Worm (Caenorhabditis elegans) whole organism, young adult: ENCODE data around the gene C16A11.7.

ENCODE experiments used
- B0019.2 ChIP-seq: fragments of 200-800 bp; sonication (Bioruptor generic); conservative IDR thresholded peaks from 2 replicates; pipeline ENCODE4 v1.3.6; 2022; ENCODE audit warnings: missing genetic modification reagents, missing genetic modification characterization, missing compliant biosample characterization
- B0035.1 ChIP-seq: sonication (generic microtip); optimal IDR thresholded peaks from 2 replicates; lab custom pipeline; 2016; ENCODE audit warnings: missing genetic modification characterization, mild to moderate bottlenecking, missing compliant biosample characterization, missing genotype, missing genetic modification reagents
- C06A6.2 ChIP-seq: fragments of 200-800 bp; sonication (Bioruptor generic); conservative IDR thresholded peaks from 2 replicates; pipeline ENCODE4 v1.3.6; 2022; ENCODE audit warnings: missing genetic modification characterization, missing compliant biosample characterization
- F23B12.7 ChIP-seq: sonication (generic microtip); optimal IDR thresholded peaks from 2 replicates; lab custom pipeline; 2017; ENCODE audit warnings: missing genetic modification characterization, mild to moderate bottlenecking, missing compliant biosample characterization, antibody characterized with exemption, moderate library complexity; ENCODE audit not compliant: insufficient read depth
- F33H1.4 ChIP-seq: fragments of 200-800 bp; sonication (Bioruptor generic); IDR thresholded peaks from 2 replicates; pipeline ENCODE4 v1.3.6; 2022; ENCODE audit warnings: missing genetic modification reagents, missing genetic modification characterization, missing compliant biosample characterization
- F57A8.1 ChIP-seq: fragments of 200-800 bp; sonication (Bioruptor generic); optimal IDR thresholded peaks from 2 replicates; lab custom pipeline; 2018; ENCODE audit warnings: mild to moderate bottlenecking, missing genetic modification characterization, moderate library complexity, missing compliant biosample characterization
- F57C9.4 ChIP-seq: sonication (generic microtip); optimal IDR thresholded peaks from 2 replicates; lab custom pipeline; 2017; ENCODE audit warnings: mild to moderate bottlenecking, missing genetic modification characterization, missing compliant biosample characterization
- K11D2.4 ChIP-seq: fragments of 200-800 bp; sonication (Bioruptor generic); IDR thresholded peaks from 2 replicates; pipeline ENCODE4 v1.3.6; 2022; ENCODE audit warnings: missing genetic modification reagents, missing genetic modification characterization, missing compliant biosample characterization
- Y67H2A.10 ChIP-seq: fragments of 200-800 bp; sonication (Bioruptor generic); conservative IDR thresholded peaks from 2 replicates; pipeline ENCODE4 v1.3.6; 2022; ENCODE audit warnings: missing genetic modification reagents, missing genetic modification characterization, missing compliant biosample characterization
- Y79H2A.3 ChIP-seq: fragments of 200-800 bp; sonication (Bioruptor generic); conservative IDR thresholded peaks from 2 replicates; pipeline ENCODE4 v1.3.6; 2022; ENCODE audit warnings: missing genetic modification reagents, missing genetic modification characterization, missing compliant biosample characterization
- ZK185.1 ChIP-seq: sonication (generic microtip); optimal IDR thresholded peaks from 2 replicates; lab custom pipeline; 2016; ENCODE audit warnings: mild to moderate bottlenecking, missing genetic modification characterization, missing compliant biosample characterization; ENCODE audit not compliant: poor library complexity, severe bottlenecking
- ama-1 ChIP-seq, 3 experiments: fragments of 150-350 bp in 1 of 3; sonication (generic microtip) in 2 of 3; optimal IDR thresholded peaks; 2 replicates each; lab custom pipeline; 2014 to 2018; ENCODE audit warnings: missing biosample characterization in 2 of 3, missing genetic modification characterization in 2 of 3, missing genetic modification reagents in 2 of 3
- aptf-3 ChIP-seq: fragments of 200-800 bp; sonication (Bioruptor generic); IDR thresholded peaks from 2 replicates; pipeline ENCODE4 v1.3.6; 2022; ENCODE audit warnings: missing genetic modification characterization, missing compliant biosample characterization
- attf-6 ChIP-seq: fragments of 200-800 bp; sonication (Bioruptor generic); IDR thresholded peaks from 2 replicates; pipeline ENCODE4 v1.3.6; 2022; ENCODE audit warnings: missing genetic modification reagents, missing genetic modification characterization, missing compliant biosample characterization
- bed-1 ChIP-seq: fragments of 200-800 bp; sonication (Bioruptor generic); IDR thresholded peaks from 2 replicates; pipeline ENCODE4 v1.3.6; 2022; ENCODE audit warnings: missing genetic modification reagents, missing genetic modification characterization, missing compliant biosample characterization
- bed-2 ChIP-seq: fragments of 200-800 bp; sonication (Bioruptor generic); IDR thresholded peaks from 2 replicates; pipeline ENCODE4 v1.3.6; 2022; ENCODE audit warnings: missing genetic modification reagents, missing genetic modification characterization, missing compliant biosample characterization
- ccch-3 ChIP-seq: fragments of 200-800 bp; sonication (Bioruptor generic); optimal IDR thresholded peaks from 2 replicates; lab custom pipeline; 2018; ENCODE audit warnings: mild to moderate bottlenecking, missing genetic modification characterization, missing compliant biosample characterization
- ceh-79 ChIP-seq: sonication (generic microtip); optimal IDR thresholded peaks from 2 replicates; lab custom pipeline; 2017; ENCODE audit warnings: mild to moderate bottlenecking, missing genetic modification characterization, missing compliant biosample characterization
- ceh-91 ChIP-seq: fragments of 200-800 bp; sonication (Bioruptor generic); IDR thresholded peaks from 2 replicates; pipeline ENCODE4 v1.3.6; 2022; ENCODE audit warnings: missing genetic modification reagents, missing genetic modification characterization, missing compliant biosample characterization
- dpff-1 ChIP-seq: sonication (generic microtip); optimal IDR thresholded peaks from 2 replicates; lab custom pipeline; 2017; ENCODE audit warnings: mild to moderate bottlenecking, missing genetic modification characterization, missing compliant biosample characterization
- egl-18 ChIP-seq: fragments of 200-800 bp; sonication (Bioruptor generic); IDR thresholded peaks from 2 replicates; pipeline ENCODE4 v1.3.6; 2022; ENCODE audit warnings: missing genetic modification reagents, missing genetic modification characterization, missing compliant biosample characterization
- egrh-3 ChIP-seq: fragments of 200-800 bp; sonication (Bioruptor generic); IDR thresholded peaks from 2 replicates; pipeline ENCODE4 v1.3.6; 2022; ENCODE audit warnings: missing genetic modification reagents, missing genetic modification characterization, missing compliant biosample characterization
- fkh-3 ChIP-seq: sonication (generic microtip); optimal IDR thresholded peaks from 2 replicates; lab custom pipeline; 2016; ENCODE audit warnings: mild to moderate bottlenecking, missing genetic modification characterization, missing compliant biosample characterization
- him-1 ChIP-seq: sonication (generic microtip); optimal IDR thresholded peaks from 2 replicates; lab custom pipeline; 2016; ENCODE audit warnings: missing genotype, missing genetic modification reagents, missing genetic modification characterization, missing compliant biosample characterization
- hlh-26 ChIP-seq: fragments of 200-800 bp; sonication (Bioruptor generic); conservative IDR thresholded peaks from 2 replicates; pipeline ENCODE4 v1.3.6; 2022; ENCODE audit warnings: missing genetic modification reagents, missing genetic modification characterization, missing compliant biosample characterization
- hmg-1.2 ChIP-seq: fragments of 200-800 bp; sonication (Bioruptor generic); IDR thresholded peaks from 2 replicates; pipeline ENCODE4 v1.3.6; 2022; ENCODE audit warnings: missing genetic modification reagents, missing genetic modification characterization, missing compliant biosample characterization
- hmg-20 ChIP-seq: fragments of 200-800 bp; sonication (Bioruptor generic); IDR thresholded peaks from 2 replicates; pipeline ENCODE4 v1.3.6; 2022; ENCODE audit warnings: missing genetic modification reagents, missing genetic modification characterization, missing compliant biosample characterization
- hrde-1 ChIP-seq: sonication (generic microtip); optimal IDR thresholded peaks from 2 replicates; lab custom pipeline; 2016; ENCODE audit warnings: missing genetic modification characterization, mild to moderate bottlenecking, missing compliant biosample characterization, moderate library complexity, missing genotype, missing genetic modification reagents, borderline replicate concordance
- lin-40 ChIP-seq: sonication (generic microtip); optimal IDR thresholded peaks from 2 replicates; lab custom pipeline; 2016; ENCODE audit warnings: missing genetic modification characterization, mild to moderate bottlenecking, missing compliant biosample characterization, missing genotype, missing genetic modification reagents
- lin-54 ChIP-seq: fragments of 200-800 bp; sonication (Bioruptor generic); optimal IDR thresholded peaks from 2 replicates; lab custom pipeline; 2018; ENCODE audit warnings: mild to moderate bottlenecking, missing genetic modification characterization, missing compliant biosample characterization
- lir-1 ChIP-seq: fragments of 200-800 bp; sonication (Bioruptor generic); conservative IDR thresholded peaks from 2 replicates; pipeline ENCODE4 v1.3.6; 2022; ENCODE audit warnings: missing genetic modification reagents, missing genetic modification characterization, missing compliant biosample characterization
- madf-10 ChIP-seq: sonication (generic microtip); optimal IDR thresholded peaks from 2 replicates; lab custom pipeline; 2016; ENCODE audit warnings: mild to moderate bottlenecking, missing genetic modification characterization, missing compliant biosample characterization
- madf-3 ChIP-seq: fragments of 200-800 bp; sonication (Bioruptor generic); IDR thresholded peaks from 2 replicates; pipeline ENCODE4 v1.3.6; 2022; ENCODE audit warnings: missing genetic modification reagents, missing genetic modification characterization, missing compliant biosample characterization
- madf-6 ChIP-seq: fragments of 200-800 bp; sonication (Bioruptor generic); IDR thresholded peaks from 2 replicates; pipeline ENCODE4 v1.3.6; 2022; ENCODE audit warnings: missing genetic modification reagents, missing genetic modification characterization, missing compliant biosample characterization
- madf-8 ChIP-seq: fragments of 200-800 bp; sonication (Bioruptor generic); conservative IDR thresholded peaks from 2 replicates; pipeline ENCODE4 v1.3.6; 2022; ENCODE audit warnings: missing genetic modification reagents, missing genetic modification characterization, missing compliant biosample characterization
- mel-28 ChIP-seq: sonication (generic microtip); optimal IDR thresholded peaks from 2 replicates; lab custom pipeline; 2016; ENCODE audit warnings: borderline replicate concordance, mild to moderate bottlenecking, missing genetic modification characterization, missing compliant biosample characterization
- nfyb-1 ChIP-seq: fragments of 200-800 bp; sonication (Bioruptor generic); IDR thresholded peaks from 2 replicates; pipeline ENCODE4 v1.3.6; 2022; ENCODE audit warnings: missing genetic modification reagents, missing genetic modification characterization, missing compliant biosample characterization
- nhr-120 ChIP-seq: fragments of 200-800 bp; sonication (Bioruptor generic); IDR thresholded peaks from 2 replicates; pipeline ENCODE4 v1.3.6; 2022; ENCODE audit warnings: missing genetic modification characterization, missing compliant biosample characterization
- nhr-90 ChIP-seq: sonication (generic microtip); optimal IDR thresholded peaks from 2 replicates; lab custom pipeline; 2016; ENCODE audit warnings: missing genotype, mild to moderate bottlenecking, missing genetic modification characterization, missing compliant biosample characterization
- pbrm-1 ChIP-seq: fragments of 200-800 bp; sonication (Bioruptor generic); IDR thresholded peaks from 2 replicates; pipeline ENCODE4 v1.3.6; 2022; ENCODE audit warnings: missing genetic modification reagents, missing genetic modification characterization, missing compliant biosample characterization
- sea-2 ChIP-seq: fragments of 200-800 bp; sonication (Bioruptor generic); IDR thresholded peaks from 2 replicates; pipeline ENCODE4 v1.3.6; 2022; ENCODE audit warnings: missing genetic modification characterization, missing compliant biosample characterization
- snpc-3.4 ChIP-seq: sonication (generic microtip); optimal IDR thresholded peaks from 2 replicates; lab custom pipeline; 2017; ENCODE audit warnings: missing genetic modification characterization, mild to moderate bottlenecking, missing compliant biosample characterization, antibody characterized with exemption, moderate library complexity, missing genotype, missing genetic modification reagents
- somi-1 ChIP-seq: fragments of 200-800 bp; sonication (Bioruptor generic); optimal IDR thresholded peaks from 2 replicates; lab custom pipeline; 2018; ENCODE audit warnings: mild to moderate bottlenecking, missing genetic modification characterization, missing compliant biosample characterization
- sptf-2 ChIP-seq: fragments of 200-800 bp; sonication (Bioruptor generic); optimal IDR thresholded peaks from 2 replicates; lab custom pipeline; 2018; ENCODE audit warnings: mild to moderate bottlenecking, missing genetic modification characterization, missing compliant biosample characterization
- tlf-1 ChIP-seq: fragments of 200-800 bp; sonication (Bioruptor generic); optimal IDR thresholded peaks from 2 replicates; lab custom pipeline; 2018; ENCODE audit warnings: mild to moderate bottlenecking, missing genetic modification characterization, missing compliant biosample characterization
- xnd-1 ChIP-seq: sonication (generic microtip); optimal IDR thresholded peaks from 2 replicates; lab custom pipeline; 2016; ENCODE audit warnings: missing genotype, missing genetic modification reagents, missing genetic modification characterization, missing compliant biosample characterization
- ztf-25 ChIP-seq: fragments of 200-800 bp; sonication (Bioruptor generic); IDR thresholded peaks from 2 replicates; pipeline ENCODE4 v1.3.6; 2022; ENCODE audit warnings: missing genetic modification reagents, missing genetic modification characterization, missing compliant biosample characterization
- ztf-26 ChIP-seq: sonication (generic microtip); optimal IDR thresholded peaks from 2 replicates; lab custom pipeline; 2017; ENCODE audit warnings: missing genetic modification characterization, missing compliant biosample characterization

Gene C16A11.7

ce11 chrII:4209071-4209747 lies 47.5 kb downstream of the C16A11.7 start, which contains the start of gene F31D5.6:
Gene F31D5.6 (plus strand): TSS chrII:4209697.
- no peak for TF ChIP-seq tlf-1 (GFP tag; lab: Kevin White, UChicago)
- TF ChIP-seq ceh-79 (tag; lab: Kevin White, UChicago): no peak
- no peak for TF ChIP-seq madf-10 (tag; lab: Kevin White, UChicago)
- TF ChIP-seq aptf-3 (GFP tag; lab: Robert Waterston, UW): no peak
- TF ChIP-seq sea-2 (GFP tag; lab: Robert Waterston, UW): no peak
- TF ChIP-seq ama-1 (optimal IDR thresholded peaks at IDR 0.05; lab: Kevin White, UChicago): no peak
- TF ChIP-seq ama-1 (GFP tag; optimal IDR thresholded peaks at IDR 0.05; lab: Kevin White, UChicago): no peak
- TF ChIP-seq pbrm-1 (GFP tag; lab: Robert Waterston, UW): no peak
- TF ChIP-seq ztf-26 (tag; lab: Kevin White, UChicago): no peak
- no peak for TF ChIP-seq lir-1 (GFP tag; lab: Robert Waterston, UW)
- TF ChIP-seq ceh-91 (GFP tag; lab: Robert Waterston, UW): no peak
- no peak for TF ChIP-seq K11D2.4
- no peak for TF ChIP-seq B0019.2 (GFP tag; lab: Robert Waterston, UW)
- no peak for TF ChIP-seq him-1 (tag; lab: Kevin White, UChicago)
- TF ChIP-seq mel-28 (tag; lab: Kevin White, UChicago): no peak
- no peak for TF ChIP-seq ccch-3 (GFP tag; lab: Kevin White, UChicago)
- no peak for TF ChIP-seq ZK185.1 (tag; lab: Kevin White, UChicago)
- no peak for TF ChIP-seq madf-3 (GFP tag; lab: Robert Waterston, UW)
- TF ChIP-seq Y67H2A.10: no peak
- TF ChIP-seq hmg-1.2 (GFP tag; lab: Robert Waterston, UW): 0 out of 2 replicates have a peak, but pooled peaks have one; percentile 12
- TF ChIP-seq hrde-1 (tag; lab: Kevin White, UChicago): no peak
- no peak for TF ChIP-seq egl-18 (GFP tag; lab: Robert Waterston, UW)
- TF ChIP-seq bed-1: no peak
- no peak for TF ChIP-seq attf-6 (GFP tag; lab: Robert Waterston, UW)
- no peak for TF ChIP-seq dpff-1
- TF ChIP-seq F57A8.1: no peak
- no peak for TF ChIP-seq ztf-25 (GFP tag; lab: Robert Waterston, UW)
- TF ChIP-seq B0035.1 (tag; lab: Kevin White, UChicago): no peak
- TF ChIP-seq madf-8 (GFP tag; lab: Robert Waterston, UW): peak; percentile 40; the same call in 1 of the 2 replicates
- 0 out of 2 replicates have a peak, but pooled peaks have one; percentile 13 for TF ChIP-seq nfyb-1
- TF ChIP-seq F33H1.4: no peak
- no peak for TF ChIP-seq fkh-3 (tag; lab: Kevin White, UChicago)
- TF ChIP-seq bed-2 (GFP tag; lab: Robert Waterston, UW): no peak
- no peak for TF ChIP-seq lin-54
- TF ChIP-seq nhr-120 (GFP tag; lab: Robert Waterston, UW): no peak
- TF ChIP-seq egrh-3 (GFP tag; lab: Robert Waterston, UW): no peak
- no peak for TF ChIP-seq C06A6.2 (GFP tag; lab: Robert Waterston, UW)
- TF ChIP-seq madf-6: peak; percentile 81
- no peak for TF ChIP-seq lin-40 (tag; lab: Kevin White, UChicago)
- no peak for TF ChIP-seq F23B12.7 (tag; lab: Kevin White, UChicago)
- no peak for TF ChIP-seq sptf-2 (GFP tag; lab: Kevin White, UChicago)
- no peak for TF ChIP-seq nhr-90 (tag; lab: Kevin White, UChicago)
- TF ChIP-seq xnd-1 (tag; lab: Kevin White, UChicago): no peak
- TF ChIP-seq hlh-26 (GFP tag; lab: Robert Waterston, UW): no peak
- TF ChIP-seq snpc-3.4 (tag; lab: Kevin White, UChicago): no peak
- TF ChIP-seq somi-1 (GFP tag; lab: Kevin White, UChicago): no peak
- no peak for TF ChIP-seq F57C9.4 (tag; lab: Kevin White, UChicago)
- no peak for TF ChIP-seq hmg-20 (GFP tag; lab: Robert Waterston, UW)
- TF ChIP-seq Y79H2A.3 (GFP tag; lab: Robert Waterston, UW): no peak
